Worm (Caenorhabditis elegans): ENCODE results near the gene C33D9.3.
A peak's percentile ranks its signal among the peaks of the same experiment; 100 is the strongest.

The C33D9.3 gene

ce11 chrIV:8807327-8807726 lies 14.6 kb upstream of the C33D9.3 start:
- TF ChIP-seq nhr-102 (tag; optimal IDR thresholded peaks at IDR 0.05) (no peak), nhr-41 (GFP tag; IDR thresholded peaks at IDR 0.05) (no peak), fos-1 (tag; optimal IDR thresholded peaks at IDR 0.05) (no peak), Y105C5A.15 (GFP tag; IDR thresholded peaks at IDR 0.05) (no peak), dve-1 (tag; optimal IDR thresholded peaks at IDR 0.05; ENCODE audit: insufficient read depth) (peak; percentile 48), lin-13 (GFP tag; optimal IDR thresholded peaks at IDR 0.05) (no peak), zip-11 (GFP tag; IDR thresholded peaks at IDR 0.05) (no peak), pqm-1 (tag; optimal IDR thresholded peaks at IDR 0.05) (peak; percentile 9), daf-16 (GFP tag; optimal IDR thresholded peaks at IDR 0.05) (no peak), daf-16 (tag; optimal IDR thresholded peaks at IDR 0.05) (peak; percentile 51), ceh-20 (GFP tag; IDR thresholded peaks at IDR 0.05) (no peak), ZK337.2 (GFP tag; IDR thresholded peaks at IDR 0.05) (no peak), dmd-6 (GFP tag; IDR thresholded peaks at IDR 0.05) (no peak), tra-1 (GFP tag; IDR thresholded peaks at IDR 0.05) (no peak), attf-4 (tag; optimal IDR thresholded peaks at IDR 0.05) (no peak), spr-3 (GFP tag; optimal IDR thresholded peaks at IDR 0.05) (no peak), mes-2 (tag; optimal IDR thresholded peaks at IDR 0.05; ENCODE audit: poor library complexity, severe bottlenecking) (no peak), nhr-28 (tag; optimal IDR thresholded peaks at IDR 0.05) (peak; percentile 1)

DNA sequence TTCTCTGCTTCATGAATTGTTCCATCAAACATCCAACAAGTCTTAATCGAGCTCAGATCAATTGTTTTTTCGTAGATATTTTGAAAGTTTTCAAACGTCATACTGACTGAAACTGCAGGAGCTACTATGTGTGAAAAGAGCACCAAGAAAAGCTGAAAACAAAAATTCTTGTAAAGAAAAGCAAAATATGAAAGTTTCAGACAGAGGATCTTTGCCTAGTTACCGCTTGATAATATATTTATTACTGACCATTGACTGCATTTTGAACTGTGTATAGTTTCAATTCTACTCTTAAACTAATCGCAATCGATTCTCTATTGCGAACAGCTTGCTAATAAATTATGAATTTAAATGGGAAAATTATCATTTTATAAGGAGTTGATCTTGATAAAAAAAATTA lies 5.5 kb upstream of the C33D9.3 start, which contains the start of gene clec-182:
Gene clec-182 (minus strand): TSS at position 101 of the 400 bp plus-strand sequence.
- TF ChIP-seq Y105C5A.15 (GFP tag; IDR thresholded peaks at IDR 0.05): no peak
- no peak for TF ChIP-seq nhr-11 (tag; optimal IDR thresholded peaks at IDR 0.05)
- no peak for TF ChIP-seq zfp-3 (GFP tag; conservative IDR thresholded peaks at IDR 0.05)
- TF ChIP-seq dmd-8 (GFP tag; IDR thresholded peaks at IDR 0.05): no peak
- no peak for TF ChIP-seq ztf-7 (tag; optimal IDR thresholded peaks at IDR 0.05)
- no peak for TF ChIP-seq php-3 (GFP tag; IDR thresholded peaks at IDR 0.05)
- TF ChIP-seq cey-2 (tag; optimal IDR thresholded peaks at IDR 0.05; ENCODE audit: borderline replicate concordance, insufficient read depth): no peak
- no peak for TF ChIP-seq spr-3 (GFP tag; optimal IDR thresholded peaks at IDR 0.05)
- TF ChIP-seq mdt-29 (GFP tag; IDR thresholded peaks at IDR 0.05): no peak
- TF ChIP-seq nhr-237 (tag; optimal IDR thresholded peaks at IDR 0.05): no peak
- TF ChIP-seq hlh-30 (tag; optimal IDR thresholded peaks at IDR 0.05; ENCODE audit: insufficient read depth): no peak
- TF ChIP-seq nhr-111 (GFP tag; optimal IDR thresholded peaks at IDR 0.05): no peak
- no peak for TF ChIP-seq ceh-44 (GFP tag; IDR thresholded peaks at IDR 0.05)
- TF ChIP-seq F37D6.2 (tag; optimal IDR thresholded peaks at IDR 0.05): no peak
- TF ChIP-seq fos-1 (tag; optimal IDR thresholded peaks at IDR 0.05): no peak
- no peak for TF ChIP-seq hif-1 (tag; optimal IDR thresholded peaks at IDR 0.05)
- no peak for TF ChIP-seq D1046.2 (GFP tag; IDR thresholded peaks at IDR 0.05)
- no peak for TF ChIP-seq unc-39 (tag; optimal IDR thresholded peaks at IDR 0.05)

DNA sequence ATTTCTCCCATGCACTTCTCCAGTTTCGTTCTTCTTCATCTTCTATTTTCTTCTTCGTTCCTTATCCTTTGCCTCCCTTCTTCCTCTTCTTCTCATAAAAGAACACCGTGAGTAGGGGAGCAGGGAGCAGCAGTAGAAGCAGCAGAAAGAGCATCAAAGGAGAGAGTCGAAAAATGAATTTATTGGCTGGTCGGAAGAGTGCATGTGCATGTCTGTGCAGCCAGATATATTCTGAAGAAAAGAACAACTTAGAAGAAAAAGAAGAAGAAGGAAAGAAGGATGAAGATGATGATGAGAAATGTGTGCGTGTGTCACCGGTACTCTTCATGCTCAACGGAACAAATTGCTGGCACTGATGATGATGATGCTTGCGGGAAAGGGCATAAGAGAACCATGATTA lies 3.5 kb upstream of the C33D9.3 start:
- TF ChIP-seq daf-12 (tag; optimal IDR thresholded peaks at IDR 0.05) (no peak), ZK337.2 (GFP tag; IDR thresholded peaks at IDR 0.05) (no peak), hlh-11 (tag; optimal IDR thresholded peaks at IDR 0.05) (no peak), F10B5.3 (tag; optimal IDR thresholded peaks at IDR 0.05) (no peak), fos-1 (tag; optimal IDR thresholded peaks at IDR 0.05) (no peak), mdl-1 (tag; optimal IDR thresholded peaks at IDR 0.05) (no peak), unc-130 (GFP tag; optimal IDR thresholded peaks at IDR 0.05) (no peak), pha-4 (GFP tag; IDR thresholded peaks at IDR 0.05) (no peak; the same call in 1 of the 2 replicates), pha-4 (tag; optimal IDR thresholded peaks at IDR 0.05) (no peak), nhr-102 (tag; optimal IDR thresholded peaks at IDR 0.05) (no peak), snpc-4 (tag; optimal IDR thresholded peaks at IDR 0.05) (no peak), spr-1 (tag; optimal IDR thresholded peaks at IDR 0.05) (no peak), aha-1 (tag) (peak; percentile 72), egl-43 (GFP tag; IDR thresholded peaks at IDR 0.05) (no peak), hlh-30 (tag; optimal IDR thresholded peaks at IDR 0.05; ENCODE audit: insufficient read depth) (peak; percentile 20), nhr-237 (tag; optimal IDR thresholded peaks at IDR 0.05) (no peak), ztf-11 (tag; optimal IDR thresholded peaks at IDR 0.05) (no peak), hmg-1.1 (GFP tag; IDR thresholded peaks at IDR 0.05) (0 out of 2 replicates have a peak, but pooled peaks have one; percentile 10), hif-1 (tag; optimal IDR thresholded peaks at IDR 0.05) (no peak), nhr-111 (GFP tag; optimal IDR thresholded peaks at IDR 0.05) (no peak), madf-9 (GFP tag; conservative IDR thresholded peaks at IDR 0.05) (no peak), spr-3 (GFP tag; optimal IDR thresholded peaks at IDR 0.05) (no peak), lsy-2 (tag; optimal IDR thresholded peaks at IDR 0.05) (peak in 1 of 2 experiments; percentile 12), T26A8.4 (GFP tag; IDR thresholded peaks at IDR 0.05) (no peak)
